Fruit fly (Drosophila melanogaster): ENCODE results near the gene CG6462.

The CG6462 gene

DNA sequence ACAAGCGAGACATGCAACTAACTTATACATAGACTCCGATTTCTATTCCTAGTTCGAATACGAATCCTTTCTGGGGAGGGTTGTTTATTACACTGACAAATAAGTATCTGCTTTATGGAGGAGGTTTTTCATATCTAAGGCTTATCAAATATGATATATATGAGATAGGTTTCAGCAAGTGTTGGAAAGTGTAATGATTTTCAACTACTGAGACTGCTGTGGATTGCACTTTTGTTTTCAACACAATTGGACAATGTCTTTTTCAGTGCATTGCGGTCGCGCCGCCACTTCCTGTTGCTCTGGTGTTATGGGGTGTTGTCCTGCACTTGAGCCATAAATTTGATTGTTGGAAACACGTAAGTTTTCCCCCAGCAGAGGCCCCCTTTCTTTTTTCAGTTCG is 49.3 kb upstream of the CG6462 start (continued):
- TF ChIP-seq CG17359 (tag; optimal IDR thresholded peaks at IDR 0.05) (peak; percentile 33), tin (GFP tag; optimal IDR thresholded peaks at IDR 0.05) (peak; percentile 45), ara (GFP tag; IDR thresholded peaks at IDR 0.05) (peak; percentile 81), bbx (GFP tag; IDR thresholded peaks at IDR 0.05; ENCODE audit: partially characterized antibody) (no peak), Chrac-16 (GFP tag; optimal IDR thresholded peaks at IDR 0.05) (peak; percentile 53), ems (GFP tag; optimal IDR thresholded peaks at IDR 0.05) (peak; percentile 22), ap (GFP tag; IDR thresholded peaks at IDR 0.05) (0 out of 2 replicates have a peak, but pooled peaks have one; percentile 26), CG17568 (GFP tag; optimal IDR thresholded peaks at IDR 0.05) (peak; percentile 18), eve (GFP tag; optimal IDR thresholded peaks at IDR 0.05) (peak in 1 of 2 experiments; percentile 55), tgo (GFP tag; IDR thresholded peaks at IDR 0.05) (no peak), tap (tag; optimal IDR thresholded peaks at IDR 0.05) (peak; percentile 24), Side (GFP tag; optimal IDR thresholded peaks at IDR 0.05) (no peak), ATbp (GFP tag; optimal IDR thresholded peaks at IDR 0.05) (peak; percentile 30), CG10274 (GFP tag; optimal IDR thresholded peaks at IDR 0.05) (no peak), Vsx1 (GFP tag; optimal IDR thresholded peaks at IDR 0.05) (no peak), Xbp1 (GFP tag; optimal IDR thresholded peaks at IDR 0.05) (peak; percentile 29), CG7928 (GFP tag; optimal IDR thresholded peaks at IDR 0.05) (no peak), Neu2 (GFP tag; optimal IDR thresholded peaks at IDR 0.05; ENCODE audit: borderline replicate concordance) (no peak), sd (tag; optimal IDR thresholded peaks at IDR 0.05) (no peak), gem (tag; optimal IDR thresholded peaks at IDR 0.05) (peak; percentile 71), cas (GFP tag; IDR thresholded peaks at IDR 0.05) (no peak), CG2875 (GFP tag; optimal IDR thresholded peaks at IDR 0.05) (peak; percentile 32), CG17361 (GFP tag; IDR thresholded peaks at IDR 0.05) (peak; percentile 59), tup (GFP tag; optimal IDR thresholded peaks at IDR 0.05) (no peak), mirr (GFP tag; optimal IDR thresholded peaks at IDR 0.05) (no peak), Hr51 (GFP tag; optimal IDR thresholded peaks at IDR 0.05) (peak in 1 of 2 experiments; percentile 19), al (GFP tag; IDR thresholded peaks at IDR 0.05) (no peak), gt (GFP tag; IDR thresholded peaks at IDR 0.05) (no peak), CG15696 (tag; optimal IDR thresholded peaks at IDR 0.05) (peak; percentile 85), CG2129 (GFP tag; IDR thresholded peaks at IDR 0.05; ENCODE audit: partially characterized antibody) (no peak), h (optimal IDR thresholded peaks at IDR 0.05) (no peak), gcm2 (GFP tag; optimal IDR thresholded peaks at IDR 0.05) (no peak), sr (GFP tag; IDR thresholded peaks at IDR 0.05) (no peak), CG5245 (GFP tag; optimal IDR thresholded peaks at IDR 0.05) (peak; percentile 14), sens-2 (GFP tag; IDR thresholded peaks at IDR 0.05) (0 out of 2 replicates have a peak, but pooled peaks have one; percentile 21), Bdp1 (GFP tag; optimal IDR thresholded peaks at IDR 0.05) (no peak), gcm (GFP tag; optimal IDR thresholded peaks at IDR 0.05) (peak; percentile 39), NC2β (GFP tag; optimal IDR thresholded peaks at IDR 0.05) (peak; percentile 51), CG9727 (GFP tag; optimal IDR thresholded peaks at IDR 0.05) (peak; percentile 68), CG10147 (GFP tag; optimal IDR thresholded peaks at IDR 0.05) (no peak), CG9609 (GFP tag; optimal IDR thresholded peaks at IDR 0.05) (peak; percentile 24), CG2678 (tag; optimal IDR thresholded peaks at IDR 0.05) (peak; percentile 60), hbn (GFP tag; IDR thresholded peaks at IDR 0.05; ENCODE audit: partially characterized antibody) (no peak), CG8359 (GFP tag; optimal IDR thresholded peaks at IDR 0.05; ENCODE audit: borderline replicate concordance) (peak; percentile 38), CG18476 (GFP tag; optimal IDR thresholded peaks at IDR 0.05) (peak; percentile 9), otp (GFP tag; IDR thresholded peaks at IDR 0.05) (0 out of 3 replicates have a peak, but pooled peaks have one; percentile 37)
